Worm (Caenorhabditis elegans) whole organism, L4 larva: ENCODE results near the gene set-6.

Experiments used
- daf-19 ChIP-seq: fragments of 200-800 bp; sonication (Bioruptor generic); conservative IDR thresholded peaks from 2 replicates; pipeline ENCODE4 v1.3.6; 2022; ENCODE audit warnings: missing genetic modification characterization, missing compliant biosample characterization
- dve-1 ChIP-seq: sonication (generic microtip); optimal IDR thresholded peaks from 2 replicates; lab custom pipeline; 2017; ENCODE audit warnings: antibody characterized with exemption, mild to moderate bottlenecking, missing genetic modification characterization, missing compliant biosample characterization; ENCODE audit not compliant: insufficient read depth
- egl-27 ChIP-seq: sonication (generic microtip); optimal IDR thresholded peaks from 3 replicates; lab custom pipeline; 2017; ENCODE audit warnings: missing biosample characterization, missing genetic modification reagents, missing genetic modification characterization
- lin-15B ChIP-seq: fragments of 150-350 bp; sonication (generic microtip); optimal IDR thresholded peaks from 3 replicates; lab custom pipeline; 2014; ENCODE audit warnings: missing biosample characterization, missing genetic modification characterization
- nhr-11 ChIP-seq: fragments of 150-350 bp; optimal IDR thresholded peaks from 2 replicates; lab custom pipeline; 2014; ENCODE audit warnings: missing biosample characterization, missing genetic modification characterization
- sdz-12 ChIP-seq: fragments of 200-800 bp; sonication (Bioruptor generic); optimal IDR thresholded peaks from 2 replicates; lab custom pipeline; 2018; ENCODE audit warnings: mild to moderate bottlenecking, missing genetic modification characterization, missing compliant biosample characterization
- skn-1 ChIP-seq: fragments of 150-350 bp; optimal IDR thresholded peaks from 2 replicates; lab custom pipeline; 2014; ENCODE audit warnings: missing biosample characterization, missing genetic modification characterization
- ztf-11 ChIP-seq: fragments of 150-350 bp; optimal IDR thresholded peaks from 2 replicates; lab custom pipeline; 2014; ENCODE audit warnings: missing biosample characterization, missing genetic modification characterization

DNA sequence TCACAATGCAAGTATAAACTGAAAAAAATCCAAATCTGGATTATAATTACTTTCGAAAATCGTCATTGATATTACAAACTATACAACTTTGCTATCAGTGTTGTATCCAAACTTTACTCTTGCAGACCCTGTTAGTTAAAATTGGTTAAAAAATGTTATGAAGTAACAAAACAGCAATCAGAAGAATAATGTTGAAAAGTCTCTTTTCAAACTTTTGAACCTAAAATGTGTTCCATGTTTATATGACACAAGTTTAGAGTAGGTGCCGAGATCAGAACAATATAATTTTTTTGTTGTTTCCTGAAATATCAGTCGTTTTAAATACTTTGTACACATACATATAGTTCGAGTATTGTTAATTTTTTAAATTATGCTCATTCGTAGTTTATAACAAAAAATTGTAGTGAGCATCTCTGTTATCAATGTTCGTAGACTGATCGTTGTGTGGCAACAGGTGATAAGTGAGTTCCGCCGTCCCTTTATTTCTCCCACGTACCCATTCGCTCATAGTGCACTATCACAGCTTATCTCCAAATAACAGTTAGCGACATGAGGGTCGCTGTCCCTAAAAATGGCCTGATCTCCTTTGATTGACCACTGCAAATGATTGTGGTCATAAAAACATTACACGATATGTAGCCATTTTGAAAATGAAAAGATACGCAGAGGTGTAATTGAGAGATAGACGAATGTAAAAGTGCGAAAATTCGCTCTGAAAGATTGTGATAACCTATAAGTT lies 12.3 kb downstream of the set-6 start:
- no peak for TF ChIP-seq sdz-12 (GFP tag; lab: Kevin White, UChicago)
- peak; percentile 77 for TF ChIP-seq dve-1 (tag; lab: Kevin White, UChicago)
- TF ChIP-seq lin-15B (tag; lab: Kevin White, UChicago): no peak
- TF ChIP-seq nhr-11 (tag; lab: Kevin White, UChicago): no peak
- TF ChIP-seq egl-27 (tag; lab: Kevin White, UChicago): no peak
- TF ChIP-seq ztf-11 (tag; lab: Kevin White, UChicago): no peak
- TF ChIP-seq skn-1: no peak
- no peak for TF ChIP-seq daf-19 (GFP tag; lab: Robert Waterston, UW)
